Worm (Caenorhabditis elegans) whole organism, L4/young adult: ENCODE data around the gene rml-4.

Source experiments
- W03F9.2 ChIP-seq: fragments of 150-350 bp; optimal IDR thresholded peaks from 2 replicates; lab custom pipeline; 2014; ENCODE audit warnings: missing biosample characterization, missing genetic modification characterization
- dao-5 ChIP-seq: sonication (generic microtip); optimal IDR thresholded peaks from 2 replicates; lab custom pipeline; 2016; ENCODE audit warnings: missing genotype, missing genetic modification characterization, moderate library complexity, missing compliant biosample characterization
- him-1 ChIP-seq: sonication (generic microtip); optimal IDR thresholded peaks from 2 replicates; lab custom pipeline; 2016; ENCODE audit warnings: missing genotype, missing genetic modification reagents, missing genetic modification characterization, missing compliant biosample characterization

Gene rml-4

ce11 chrII:4294801-4295200, at the start of gene rml-4:
Gene rml-4, plus strand, starts transcription at chrII:4295101.
- no peak for TF ChIP-seq him-1
- no peak for TF ChIP-seq W03F9.2 (tag; lab: Kevin White, UChicago)
- no peak for TF ChIP-seq dao-5

DNA sequence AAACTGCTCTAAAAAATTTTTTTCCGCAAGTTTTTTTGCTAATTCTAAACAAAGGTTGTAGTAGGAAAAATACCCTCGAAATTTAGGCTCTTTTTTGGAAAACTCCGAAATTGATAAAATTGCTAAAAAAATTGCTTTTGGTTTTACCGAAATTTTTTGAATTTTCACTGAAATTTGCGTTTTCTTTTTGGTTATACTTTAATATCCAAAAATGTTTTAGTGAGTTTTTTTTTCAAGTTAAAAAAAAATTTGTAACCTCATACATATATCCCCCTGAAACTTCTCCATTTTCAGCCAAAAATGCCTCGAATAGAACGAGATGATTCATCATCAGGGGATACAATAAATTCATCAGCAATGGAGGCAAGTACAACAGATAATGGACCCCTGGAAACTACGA, 48.0 kb upstream of the rml-4 start, which contains the start of gene gpa-11:
gpa-11 (plus strand) TSS at position 301 of the 400 bp plus-strand sequence.
- TF ChIP-seq dao-5 (no peak), W03F9.2 (tag; lab: Kevin White, UChicago) (no peak), him-1 (no peak)

ce11 chrII:4256541-4257001, 38.3 kb upstream of the rml-4 start, which contains the start of gene C16A11.7:
Gene C16A11.7, minus strand, starts transcription at chrII:4256951.
- TF ChIP-seq dao-5 (no peak), him-1 (no peak), W03F9.2 (tag; lab: Kevin White, UChicago) (no peak)

DNA sequence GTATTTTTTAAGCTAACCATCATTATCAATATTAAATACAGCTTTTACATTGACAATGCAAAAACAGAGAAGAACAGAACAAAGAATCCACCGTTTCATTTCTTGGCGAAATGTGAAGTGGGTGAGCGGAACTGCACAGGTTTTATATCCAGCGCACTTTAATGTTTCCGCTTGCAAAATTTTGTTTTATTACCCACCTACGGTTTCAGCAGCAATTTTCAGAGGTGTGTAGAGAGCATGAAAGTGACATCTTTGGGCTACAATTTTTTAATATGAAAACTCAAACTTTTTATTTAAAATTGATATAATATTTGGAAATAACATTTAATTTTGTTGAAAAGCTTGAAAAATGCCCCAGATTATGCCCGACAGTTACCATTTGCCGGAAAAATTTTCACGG, 36.2 kb upstream of the rml-4 start, which contains the start of gene clec-135:
clec-135 (minus strand) TSS at position 101 of the 400 bp plus-strand sequence.
- TF ChIP-seq W03F9.2 (tag; lab: Kevin White, UChicago) = no peak
- no peak for TF ChIP-seq him-1
- no peak for TF ChIP-seq dao-5

DNA sequence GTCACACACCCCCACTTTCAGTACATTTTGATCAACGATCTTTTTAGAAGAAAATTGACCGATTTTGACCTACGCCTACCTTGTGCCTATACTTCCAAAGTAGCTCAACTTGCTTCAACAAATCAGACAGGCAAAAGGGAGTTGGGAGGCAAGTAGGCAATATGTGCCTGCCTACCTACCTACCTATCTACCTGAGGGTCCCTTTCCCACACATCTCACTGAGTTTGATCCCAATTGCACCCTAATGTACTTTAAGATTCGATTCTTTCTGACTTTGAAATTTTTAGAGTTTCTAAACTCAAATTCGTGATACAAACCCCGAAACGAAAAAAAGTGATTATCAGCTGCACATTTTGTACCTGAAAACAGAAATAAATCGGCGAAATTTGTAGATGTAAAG, 27.2 kb upstream of the rml-4 start:
- no peak for TF ChIP-seq him-1
- no peak for TF ChIP-seq dao-5
- TF ChIP-seq W03F9.2 (tag; lab: Kevin White, UChicago) = no peak

- TF ChIP-seq dao-5 = no peak
- TF ChIP-seq W03F9.2 (tag; lab: Kevin White, UChicago) = no peak
- TF ChIP-seq him-1 = no peak
Observed at ce11 chrII:4275637-4276252, 19.2 kb upstream of the rml-4 start, which contains the start of gene npr-42. Gene npr-42, plus strand, starts transcription at chrII:4276202.

DNA sequence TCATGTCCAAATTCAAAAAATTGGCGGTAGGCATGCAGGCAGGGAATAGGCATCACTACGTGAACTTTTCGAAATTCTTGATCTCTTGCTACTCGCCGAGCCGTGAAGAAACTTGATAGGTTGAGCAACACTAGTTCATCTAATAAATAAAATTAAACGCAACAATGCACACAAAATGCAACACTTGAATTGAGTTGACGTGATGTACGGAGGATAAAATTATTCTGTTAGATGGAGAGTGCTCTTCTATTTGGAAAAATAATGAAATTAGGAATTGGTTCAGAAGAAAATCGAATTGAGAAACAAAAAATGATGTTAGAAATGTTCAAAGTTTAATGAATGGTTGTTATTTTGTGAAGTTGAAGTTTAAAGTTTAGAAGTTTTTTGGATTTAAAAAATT, 18.0 kb upstream of the rml-4 start:
- no peak for TF ChIP-seq him-1
- no peak for TF ChIP-seq W03F9.2 (tag; lab: Kevin White, UChicago)
- no peak for TF ChIP-seq dao-5

- TF ChIP-seq him-1 = no peak
- TF ChIP-seq dao-5 = no peak
- TF ChIP-seq W03F9.2 (tag; lab: Kevin White, UChicago) = no peak
Observed at ce11 chrII:4277639-4278038, 17.3 kb upstream of the rml-4 start.

DNA sequence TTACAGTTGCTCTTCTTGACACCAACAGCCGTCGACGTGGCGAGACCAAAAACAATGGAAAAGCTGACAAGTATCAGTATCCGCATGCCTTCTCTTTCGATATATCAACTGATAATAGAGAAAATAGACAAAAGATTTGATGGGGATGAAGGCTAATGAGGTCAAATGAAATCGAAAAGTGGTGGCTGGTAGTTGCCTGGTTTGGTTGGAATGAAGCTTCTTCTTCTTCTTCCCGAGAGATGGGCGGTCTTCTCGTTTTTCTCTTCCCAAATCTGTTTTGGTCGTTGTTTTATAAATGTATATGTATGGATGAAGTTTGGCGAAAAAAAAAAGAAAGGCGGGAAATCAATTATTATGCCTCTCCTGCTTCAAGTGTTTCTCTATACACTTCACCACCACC, 13.2 kb upstream of the rml-4 start, which contains the start of gene C01F1.5:
C01F1.5 (minus strand) TSS at position 103 of the 400 bp plus-strand sequence.
- TF ChIP-seq dao-5 = no peak
- TF ChIP-seq W03F9.2 (tag; lab: Kevin White, UChicago) = no peak
- no peak for TF ChIP-seq him-1

DNA sequence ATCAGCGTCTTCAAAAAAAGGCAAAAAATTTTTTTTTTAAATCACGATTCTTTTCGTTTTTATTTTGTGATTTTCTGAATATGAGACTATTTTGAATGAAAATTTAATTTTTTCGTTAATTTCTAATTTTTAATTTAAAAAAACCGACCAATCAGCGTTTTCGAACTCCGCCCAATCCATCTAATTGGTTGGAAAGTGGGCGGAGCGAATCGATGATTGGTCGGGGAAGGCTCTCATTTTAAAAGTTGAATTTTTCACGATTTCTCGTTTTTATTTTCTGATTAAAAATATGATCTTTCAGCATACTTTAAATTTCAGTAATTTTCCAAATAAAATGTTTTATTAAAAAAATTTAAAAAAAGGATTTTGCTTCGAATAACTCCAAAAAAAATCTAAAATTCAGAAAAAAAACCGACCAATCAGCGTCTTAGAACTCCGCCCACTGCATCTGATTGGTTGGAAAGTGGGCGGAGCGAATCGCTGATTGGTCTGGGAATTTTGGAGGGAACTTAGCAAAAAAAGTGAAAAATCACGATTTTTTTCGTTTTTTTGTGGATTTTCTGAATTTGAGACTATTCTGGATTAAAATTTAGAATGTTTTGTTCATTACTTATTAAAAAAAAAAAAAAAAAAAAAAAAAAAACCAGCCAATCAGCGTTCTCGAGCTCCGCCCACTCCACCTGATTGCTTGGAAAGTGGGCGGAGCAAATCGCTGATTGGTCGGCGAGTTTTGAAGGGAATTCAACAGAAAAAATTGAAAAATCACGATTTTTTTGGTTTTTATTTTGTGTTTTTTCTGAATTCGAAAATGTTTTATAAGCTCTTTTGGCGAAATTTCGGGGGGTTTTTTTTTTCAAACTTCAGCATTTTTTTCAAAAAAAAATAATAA, 10.4 kb upstream of the rml-4 start:
- no peak for TF ChIP-seq W03F9.2 (tag; lab: Kevin White, UChicago)
- TF ChIP-seq him-1 = no peak
- no peak for TF ChIP-seq dao-5

ce11 chrII:4286921-4287320, 8.0 kb upstream of the rml-4 start:
- TF ChIP-seq W03F9.2 (tag; lab: Kevin White, UChicago) (no peak), dao-5 (no peak), him-1 (no peak)

ce11 chrII:4288111-4288510, 6.8 kb upstream of the rml-4 start, which contains the start of gene C01F1.6:
Gene C01F1.6, minus strand, starts transcription at chrII:4288211.
- TF ChIP-seq dao-5 (no peak), him-1 (no peak), W03F9.2 (tag; lab: Kevin White, UChicago) (no peak)

ce11 chrII:4288572-4288971, 6.3 kb upstream of the rml-4 start:
- TF ChIP-seq dao-5 = no peak

ce11 chrII:4291799-4292198, 3.1 kb upstream of the rml-4 start:
- TF ChIP-seq him-1 (no peak), dao-5 (no peak), W03F9.2 (tag; lab: Kevin White, UChicago) (no peak)

DNA sequence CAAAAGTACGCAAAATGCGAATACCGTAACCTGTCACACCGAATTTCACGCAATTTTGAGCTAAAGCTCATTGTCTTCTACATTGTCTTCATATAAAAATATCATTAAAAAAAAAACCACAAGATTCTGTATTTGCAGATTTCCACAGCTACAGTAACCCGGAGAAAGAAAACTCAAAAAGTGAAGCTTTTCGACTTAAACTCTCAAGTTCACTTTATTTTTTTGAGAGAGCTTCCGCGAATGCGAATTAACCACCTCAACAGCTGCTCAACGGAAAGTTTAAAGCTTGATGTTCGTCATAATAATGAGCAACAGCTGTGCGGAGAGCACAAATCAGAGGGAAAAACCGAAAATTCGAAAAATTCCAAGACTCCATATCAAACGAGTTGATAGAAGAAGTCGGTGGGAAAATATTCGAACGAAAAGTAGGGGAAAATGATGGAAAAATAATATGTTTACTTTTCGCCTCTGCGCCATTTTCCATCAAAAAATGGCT, 1.8 kb upstream of the rml-4 start:
- TF ChIP-seq him-1 (no peak), W03F9.2 (tag; lab: Kevin White, UChicago) (no peak), dao-5 (no peak)
